Worm (Caenorhabditis elegans) whole organism, L2 larva: ENCODE measurements around the gene fbxa-184.

Experiments used
- C34F6.9 ChIP-seq: fragments of 150-350 bp; optimal IDR thresholded peaks from 2 replicates; lab custom pipeline; 2014; ENCODE audit warnings: missing biosample characterization, missing genetic modification characterization
- F13H6.1 ChIP-seq: sonication (generic microtip); optimal IDR thresholded peaks from 2 replicates; lab custom pipeline; 2016; ENCODE audit warnings: missing genetic modification characterization, missing compliant biosample characterization
- ZK546.5 ChIP-seq: sonication (generic microtip); optimal IDR thresholded peaks from 2 replicates; lab custom pipeline; 2017; ENCODE audit warnings: missing biosample characterization, missing genetic modification characterization
- alr-1 ChIP-seq: fragments of 150-350 bp; optimal IDR thresholded peaks from 2 replicates; lab custom pipeline; 2014; ENCODE audit warnings: missing biosample characterization, missing genetic modification characterization
- aly-2 ChIP-seq: fragments of 150-350 bp; optimal IDR thresholded peaks from 2 replicates; lab custom pipeline; 2014; ENCODE audit warnings: missing biosample characterization, missing genetic modification characterization
- ama-1 ChIP-seq: fragments of 150-350 bp; optimal IDR thresholded peaks from 2 replicates; lab custom pipeline; 2018; ENCODE audit warnings: inconsistent platforms
- blmp-1 ChIP-seq: sonication (generic microtip); optimal IDR thresholded peaks from 2 replicates; lab custom pipeline; 2017; ENCODE audit warnings: missing genetic modification characterization, mild to moderate bottlenecking, missing compliant biosample characterization, antibody characterized with exemption, moderate library complexity; ENCODE audit not compliant: insufficient read depth
- ceh-82 ChIP-seq: fragments of 150-350 bp; optimal IDR thresholded peaks from 2 replicates; lab custom pipeline; 2014; ENCODE audit warnings: missing biosample characterization, missing genetic modification characterization
- crh-2 ChIP-seq: sonication (generic microtip); optimal IDR thresholded peaks from 2 replicates; lab custom pipeline; 2017; ENCODE audit warnings: missing biosample characterization, missing genetic modification characterization
- dmd-4 ChIP-seq: sonication (generic microtip); optimal IDR thresholded peaks from 2 replicates; lab custom pipeline; 2017; ENCODE audit warnings: missing biosample characterization, missing genetic modification characterization
- egl-27 ChIP-seq: sonication (generic microtip); optimal IDR thresholded peaks from 3 replicates; lab custom pipeline; 2017; ENCODE audit warnings: missing biosample characterization, missing genetic modification reagents, missing genetic modification characterization
- elt-1 ChIP-seq: fragments of 150-350 bp; optimal IDR thresholded peaks from 2 replicates; lab custom pipeline; 2014; ENCODE audit warnings: missing biosample characterization, missing genetic modification characterization
- fos-1 ChIP-seq: fragments of 150-350 bp; optimal IDR thresholded peaks from 2 replicates; lab custom pipeline; 2014; ENCODE audit warnings: missing biosample characterization, missing genetic modification characterization
- lin-13 ChIP-seq: fragments of 150-350 bp; optimal IDR thresholded peaks from 2 replicates; lab custom pipeline; 2014; ENCODE audit warnings: missing biosample characterization, missing genetic modification reagents, missing genetic modification characterization
- mab-5 ChIP-seq: fragments of 150-350 bp; optimal IDR thresholded peaks from 2 replicates; lab custom pipeline; 2014; ENCODE audit warnings: missing biosample characterization, missing genetic modification characterization
- mbf-1 ChIP-seq: sonication (generic microtip); optimal IDR thresholded peaks from 2 replicates; lab custom pipeline; 2017; ENCODE audit warnings: missing biosample characterization, missing genetic modification characterization
- nhr-10 ChIP-seq: sonication (generic microtip); optimal IDR thresholded peaks from 2 replicates; lab custom pipeline; 2017; ENCODE audit warnings: missing biosample characterization, missing genetic modification characterization
- nhr-129 ChIP-seq: fragments of 150-350 bp; optimal IDR thresholded peaks from 2 replicates; lab custom pipeline; 2014; ENCODE audit warnings: missing biosample characterization, missing genetic modification characterization
- nhr-21 ChIP-seq: fragments of 150-350 bp; optimal IDR thresholded peaks from 2 replicates; lab custom pipeline; 2014; ENCODE audit warnings: missing biosample characterization, missing genetic modification characterization
- nhr-23 ChIP-seq: fragments of 150-350 bp; optimal IDR thresholded peaks from 2 replicates; lab custom pipeline; 2014; ENCODE audit warnings: missing biosample characterization, missing genetic modification reagents, missing genetic modification characterization
- nhr-237 ChIP-seq: fragments of 150-350 bp; optimal IDR thresholded peaks from 2 replicates; lab custom pipeline; 2014; ENCODE audit warnings: missing biosample characterization, missing genetic modification characterization
- nhr-25 ChIP-seq: fragments of 150-350 bp; sonication (generic microtip); optimal IDR thresholded peaks from 3 replicates; lab custom pipeline; 2014; ENCODE audit warnings: missing biosample characterization, missing genetic modification characterization
- nhr-6 ChIP-seq: fragments of 150-350 bp; optimal IDR thresholded peaks from 2 replicates; lab custom pipeline; 2014; ENCODE audit warnings: missing biosample characterization, missing genetic modification characterization
- nhr-77 ChIP-seq: fragments of 150-350 bp; optimal IDR thresholded peaks from 2 replicates; lab custom pipeline; 2014; ENCODE audit warnings: missing biosample characterization, missing genetic modification characterization
- peb-1 ChIP-seq: fragments of 150-350 bp; optimal IDR thresholded peaks from 2 replicates; lab custom pipeline; 2014; ENCODE audit warnings: missing biosample characterization, missing genetic modification characterization
- sem-4 ChIP-seq: fragments of 150-350 bp; optimal IDR thresholded peaks from 2 replicates; lab custom pipeline; 2014; ENCODE audit warnings: missing biosample characterization, missing genetic modification reagents, missing genetic modification characterization
- sma-3 ChIP-seq: sonication (generic microtip); optimal IDR thresholded peaks from 2 replicates; lab custom pipeline; 2016; ENCODE audit warnings: missing genetic modification reagents, missing genetic modification characterization, missing compliant biosample characterization
- sma-9 ChIP-seq, 2 experiments: fragments of 150-350 bp in 1 of 2; sonication (generic microtip) in 1 of 2; optimal IDR thresholded peaks; 2 replicates each; lab custom pipeline; 2014 to 2016; ENCODE audit warnings: missing genetic modification characterization in 2 of 2, mild to moderate bottlenecking in 1 of 2, missing biosample characterization in 1 of 2, missing compliant biosample characterization in 1 of 2, missing genetic modification reagents in 1 of 2, moderate library complexity in 1 of 2
- unc-55 ChIP-seq: fragments of 150-350 bp; sonication (generic microtip); optimal IDR thresholded peaks from 3 replicates; lab custom pipeline; 2014; ENCODE audit warnings: missing biosample characterization, missing genetic modification reagents, missing genetic modification characterization
- unc-62 ChIP-seq: fragments of 150-350 bp; optimal IDR thresholded peaks from 2 replicates; lab custom pipeline; 2014; ENCODE audit warnings: missing biosample characterization, missing genetic modification reagents, missing genetic modification characterization
- zag-1 ChIP-seq: fragments of 150-350 bp; optimal IDR thresholded peaks from 2 replicates; lab custom pipeline; 2014; ENCODE audit warnings: missing biosample characterization, missing genetic modification characterization
- ztf-1 ChIP-seq: fragments of 200-800 bp; sonication (Bioruptor generic); conservative IDR thresholded peaks from 2 replicates; pipeline ENCODE4 v1.3.6; 2022; ENCODE audit warnings: missing genetic modification characterization, missing compliant biosample characterization
- ztf-4 ChIP-seq: fragments of 150-350 bp; optimal IDR thresholded peaks from 2 replicates; lab custom pipeline; 2014; ENCODE audit warnings: missing biosample characterization, missing genetic modification characterization

Gene fbxa-184

ce11 chrII:1683742-1684141, 26.3 kb upstream of the fbxa-184 start, which contains the start of gene fbxb-25:
Gene fbxb-25 (plus strand): TSS chrII:1684042.
- TF ChIP-seq mbf-1 (no peak), lin-13 (GFP tag; lab: Kevin White, UChicago) (no peak), unc-62 (GFP tag; lab: Kevin White, UChicago) (no peak), C34F6.9 (no peak), nhr-25 (tag; lab: Kevin White, UChicago) (no peak), alr-1 (tag; lab: Kevin White, UChicago) (no peak), sem-4 (tag; lab: Kevin White, UChicago) (no peak), sma-3 (GFP tag; lab: Kevin White, UChicago) (no peak), sma-9 (GFP tag; optimal IDR thresholded peaks at IDR 0.05; lab: Kevin White, UChicago) (no peak), sma-9 (tag; optimal IDR thresholded peaks at IDR 0.05; lab: Kevin White, UChicago) (no peak)

- TF ChIP-seq blmp-1, result no peak
- no peak for TF ChIP-seq ztf-4
- no peak for TF ChIP-seq alr-1 (tag; lab: Kevin White, UChicago)
- TF ChIP-seq zag-1 (tag; lab: Kevin White, UChicago), result no peak
- no peak for TF ChIP-seq ztf-1
- no peak for TF ChIP-seq nhr-6
- TF ChIP-seq sma-3 (GFP tag; lab: Kevin White, UChicago), result no peak
- TF ChIP-seq nhr-77 (tag; lab: Kevin White, UChicago), result no peak
- no peak for TF ChIP-seq unc-55 (GFP tag; lab: Kevin White, UChicago)
- no peak for TF ChIP-seq crh-2 (tag; lab: Kevin White, UChicago)
- no peak for TF ChIP-seq egl-27 (tag; lab: Kevin White, UChicago)
- no peak for TF ChIP-seq fos-1 (tag; lab: Kevin White, UChicago)
- no peak for TF ChIP-seq ceh-82
- TF ChIP-seq elt-1 (tag; lab: Kevin White, UChicago), result no peak
- TF ChIP-seq dmd-4 (tag; lab: Kevin White, UChicago), result no peak
- TF ChIP-seq peb-1 (tag; lab: Kevin White, UChicago), result no peak
- TF ChIP-seq unc-62 (GFP tag; lab: Kevin White, UChicago), result no peak
- no peak for TF ChIP-seq F13H6.1 (tag; lab: Kevin White, UChicago)
- no peak for TF ChIP-seq ZK546.5
- TF ChIP-seq mab-5, result no peak
These were observed 21.2 kb upstream of the fbxa-184 start, which contains the start of the genes fbxb-18 and fbxb-19 for ce11 chrII:1688813-1689212. Gene fbxb-18 (minus strand): TSS chrII:1688913. Gene fbxb-19 (minus strand): TSS chrII:1689181.

- TF ChIP-seq nhr-23 (tag; lab: Kevin White, UChicago), result no peak
- TF ChIP-seq elt-1 (tag; lab: Kevin White, UChicago), result no peak
- no peak for TF ChIP-seq blmp-1
- no peak for TF ChIP-seq dmd-4 (tag; lab: Kevin White, UChicago)
- TF ChIP-seq fos-1 (tag; lab: Kevin White, UChicago), result no peak
- no peak for TF ChIP-seq alr-1 (tag; lab: Kevin White, UChicago)
- TF ChIP-seq nhr-10 (tag; lab: Kevin White, UChicago), result no peak
- no peak for TF ChIP-seq sma-9 (GFP tag; optimal IDR thresholded peaks at IDR 0.05; lab: Kevin White, UChicago)
- no peak for TF ChIP-seq sma-9 (tag; optimal IDR thresholded peaks at IDR 0.05; lab: Kevin White, UChicago)
- TF ChIP-seq F13H6.1 (tag; lab: Kevin White, UChicago), result no peak
- no peak for TF ChIP-seq nhr-77 (tag; lab: Kevin White, UChicago)
- no peak for TF ChIP-seq zag-1 (tag; lab: Kevin White, UChicago)
- no peak for TF ChIP-seq nhr-21
These were observed 19.0 kb upstream of the fbxa-184 start, which contains the start of gene fbxc-22 for ce11 chrII:1691011-1691410. Gene fbxc-22 (minus strand): TSS chrII:1691111.

- TF ChIP-seq F13H6.1 (tag; lab: Kevin White, UChicago), result no peak
- TF ChIP-seq, all 48 proteins: peak for 0
These were observed 17.2 kb upstream of the fbxa-184 start, which contains the start of gene fbxc-21 for ce11 chrII:1692827-1693226. Gene fbxc-21 (minus strand): TSS chrII:1692927.

ce11 chrII:1694530-1694929, 15.5 kb upstream of the fbxa-184 start, which contains the start of gene fbxc-26:
Gene fbxc-26 (minus strand): TSS chrII:1694630.
- no peak for TF ChIP-seq nhr-10 (tag; lab: Kevin White, UChicago)
- TF ChIP-seq F13H6.1 (tag; lab: Kevin White, UChicago), result no peak
- no peak for TF ChIP-seq dmd-4 (tag; lab: Kevin White, UChicago)
- no peak for TF ChIP-seq C34F6.9
- no peak for TF ChIP-seq ama-1 (lab: Kevin White, UChicago)
- no peak for TF ChIP-seq crh-2 (tag; lab: Kevin White, UChicago)
- no peak for TF ChIP-seq nhr-129 (tag; lab: Kevin White, UChicago)
- no peak for TF ChIP-seq sma-9 (GFP tag; optimal IDR thresholded peaks at IDR 0.05; lab: Kevin White, UChicago)
- no peak for TF ChIP-seq sma-9 (tag; optimal IDR thresholded peaks at IDR 0.05; lab: Kevin White, UChicago)
- TF ChIP-seq nhr-25 (tag; lab: Kevin White, UChicago), result no peak
- no peak for TF ChIP-seq elt-1 (tag; lab: Kevin White, UChicago)
- no peak for TF ChIP-seq aly-2 (tag; lab: Kevin White, UChicago)
- TF ChIP-seq nhr-237 (tag; lab: Kevin White, UChicago), result no peak
